Worm (Caenorhabditis elegans) whole organism, L1 larva: Measurements from ENCODE around the gene unc-71.

Experiments
- elt-3 ChIP-seq, 6 experiments: fragments of 150-350 bp in 1 of 6; sonication (generic microtip); optimal IDR thresholded peaks; 2 replicates each; lab custom pipeline; 2017 to 2018; ENCODE audit warnings: missing biosample characterization in 6 of 6, missing genetic modification characterization in 6 of 6, inconsistent platforms in 1 of 6
- fkh-10 ChIP-seq: sonication (generic microtip); optimal IDR thresholded peaks from 2 replicates; lab custom pipeline; 2017; ENCODE audit warnings: missing biosample characterization, missing genetic modification reagents, missing genetic modification characterization
- lsy-2 ChIP-seq, 2 experiments: fragments of 150-350 bp; optimal IDR thresholded peaks; 2 replicates each; lab custom pipeline; 2014; ENCODE audit warnings: missing biosample characterization in 2 of 2, missing genetic modification characterization in 2 of 2

ce11 chrIII:12838299-12838698 is 53.2 kb downstream of the unc-71 start:
- TF ChIP-seq fkh-10 (GFP tag; lab: Kevin White, UChicago) (no peak), lsy-2 (tag; optimal IDR thresholded peaks at IDR 0.05; lab: Kevin White, UChicago) (no peak), elt-3 (tag; optimal IDR thresholded peaks at IDR 0.05; lab: Kevin White, UChicago) (no peak)
